Worm (Caenorhabditis elegans) whole organism, L4/young adult: ENCODE measurements around the gene F20D1.22.

Experiments used
- W03F9.2 ChIP-seq: fragments of 150-350 bp; optimal IDR thresholded peaks from 2 replicates; lab custom pipeline; 2014; ENCODE audit warnings: missing biosample characterization, missing genetic modification characterization
- him-1 ChIP-seq: sonication (generic microtip); optimal IDR thresholded peaks from 2 replicates; lab custom pipeline; 2016; ENCODE audit warnings: missing genotype, missing genetic modification reagents, missing genetic modification characterization, missing compliant biosample characterization

DNA sequence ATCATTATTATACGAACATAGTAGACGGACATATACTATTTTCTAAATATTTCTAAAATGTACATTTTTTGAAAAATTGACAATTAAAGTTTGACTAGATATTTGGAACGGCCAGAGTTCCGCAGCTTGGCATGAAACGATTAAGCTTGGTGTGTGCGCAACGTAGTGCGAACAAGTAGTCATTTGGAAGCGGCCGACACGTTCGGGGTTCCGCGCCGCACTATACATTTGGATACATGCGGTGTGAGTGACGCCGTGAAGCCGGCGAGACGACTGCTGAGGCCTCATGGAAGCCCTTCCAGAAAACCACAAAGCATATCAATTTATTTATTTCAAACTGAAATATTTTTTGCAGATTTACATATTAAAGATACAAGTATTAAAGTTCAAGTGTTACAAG, 28.4 kb upstream of the F20D1.22 start:
- no peak for TF ChIP-seq him-1
- no peak for TF ChIP-seq W03F9.2 (tag; lab: Kevin White, UChicago)
